Worm (Caenorhabditis elegans): Measurements from ENCODE around the gene tsp-17.

tsp-17 gene

ce11 chrX:3650100-3650809 is 30.7 kb upstream of the tsp-17 start, which contains the start of the genes sax-1 and R11G1.2 (continued):
- TF ChIP-seq ceh-83 (GFP tag; optimal IDR thresholded peaks at IDR 0.05) (no peak), bed-3 (GFP tag; optimal IDR thresholded peaks at IDR 0.05) (no peak), hlh-1 (tag; optimal IDR thresholded peaks at IDR 0.05) (no peak), elt-1 (tag; optimal IDR thresholded peaks at IDR 0.05; ENCODE audit: borderline replicate concordance, insufficient read depth) (no peak), nhr-237 (tag; optimal IDR thresholded peaks at IDR 0.05) (no peak), lin-13 (tag; optimal IDR thresholded peaks at IDR 0.05) (peak; percentile 73), nhr-28 (tag; optimal IDR thresholded peaks at IDR 0.05) (no peak), blmp-1 (tag; optimal IDR thresholded peaks at IDR 0.05) (no peak), unc-62 (GFP tag; optimal IDR thresholded peaks at IDR 0.05) (no peak)

DNA sequence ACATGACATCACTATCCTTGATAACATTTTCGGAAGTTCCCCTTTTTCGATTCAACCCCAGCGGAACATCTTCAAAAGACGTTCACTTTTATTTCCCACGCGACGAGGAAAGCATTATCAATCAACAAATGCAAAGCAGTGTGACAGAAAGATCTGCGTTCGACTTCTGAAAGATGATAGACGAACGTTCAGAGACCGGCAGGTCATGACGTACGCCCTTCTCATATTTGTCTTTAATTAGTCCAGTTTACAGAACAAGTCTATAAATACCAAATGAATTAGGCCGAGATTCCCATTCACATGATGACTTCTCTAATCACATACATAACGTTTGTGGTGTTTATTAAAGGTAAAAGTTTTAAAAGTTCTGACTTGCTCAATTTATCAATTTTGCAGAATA is 26.3 kb upstream of the tsp-17 start, which contains the start of gene R11G1.11:
R11G1.11 (plus strand) TSS at position 301 of the 400 bp plus-strand sequence.
- TF ChIP-seq elt-3 (tag; optimal IDR thresholded peaks at IDR 0.05) (peak; percentile 0), mep-1 (tag; optimal IDR thresholded peaks at IDR 0.05) (no peak), ces-1 (GFP tag; optimal IDR thresholded peaks at IDR 0.05) (no peak), ham-2 (GFP tag; optimal IDR thresholded peaks at IDR 0.05) (no peak)

DNA sequence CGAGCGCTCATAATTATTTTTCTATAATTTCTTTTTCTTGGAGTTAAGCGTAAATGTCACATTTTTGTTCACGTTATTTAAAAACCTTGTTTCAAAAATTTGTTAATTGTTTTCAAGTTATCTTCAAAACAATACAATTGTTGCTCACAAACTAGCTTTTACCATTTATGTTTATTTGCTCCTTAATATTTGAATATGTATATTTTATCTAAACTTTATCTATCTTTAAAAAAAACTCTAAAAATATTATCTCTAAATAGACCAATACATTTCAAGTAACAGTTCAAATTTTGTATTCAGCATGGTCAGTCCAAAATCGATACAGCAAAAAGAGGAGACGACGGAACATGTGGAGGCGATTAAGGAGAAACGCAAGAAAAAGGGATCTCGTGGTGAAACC is 25.0 kb upstream of the tsp-17 start, which contains the start of gene R11G1.7:
R11G1.7 (plus strand) TSS at position 301 of the 400 bp plus-strand sequence.
- TF ChIP-seq mab-5 (tag; optimal IDR thresholded peaks at IDR 0.05) (no peak), ceh-83 (GFP tag; optimal IDR thresholded peaks at IDR 0.05) (no peak), unc-62 (GFP tag; optimal IDR thresholded peaks at IDR 0.05) (no peak), ham-2 (GFP tag; optimal IDR thresholded peaks at IDR 0.05) (no peak), elt-3 (tag; optimal IDR thresholded peaks at IDR 0.05) (no peak), flh-1 (GFP tag; optimal IDR thresholded peaks at IDR 0.05) (no peak), mls-2 (tag; optimal IDR thresholded peaks at IDR 0.05) (no peak), blmp-1 (tag; optimal IDR thresholded peaks at IDR 0.05) (no peak), cnd-1 (tag; optimal IDR thresholded peaks at IDR 0.05) (no peak), hlh-1 (tag; optimal IDR thresholded peaks at IDR 0.05) (no peak), lsy-2 (tag; optimal IDR thresholded peaks at IDR 0.05) (no peak), pha-4 (tag; optimal IDR thresholded peaks at IDR 0.05) (no peak), M03D4.4 (tag; optimal IDR thresholded peaks at IDR 0.05) (no peak), nhr-76 (tag; optimal IDR thresholded peaks at IDR 0.05) (no peak), sem-2 (GFP tag; optimal IDR thresholded peaks at IDR 0.05) (no peak), elt-1 (tag; optimal IDR thresholded peaks at IDR 0.05; ENCODE audit: borderline replicate concordance, insufficient read depth) (no peak), lin-13 (tag; optimal IDR thresholded peaks at IDR 0.05) (no peak), sptf-1 (tag; optimal IDR thresholded peaks at IDR 0.05) (no peak), nhr-28 (tag; optimal IDR thresholded peaks at IDR 0.05) (no peak), ceh-43 (GFP tag; optimal IDR thresholded peaks at IDR 0.05) (no peak)

DNA sequence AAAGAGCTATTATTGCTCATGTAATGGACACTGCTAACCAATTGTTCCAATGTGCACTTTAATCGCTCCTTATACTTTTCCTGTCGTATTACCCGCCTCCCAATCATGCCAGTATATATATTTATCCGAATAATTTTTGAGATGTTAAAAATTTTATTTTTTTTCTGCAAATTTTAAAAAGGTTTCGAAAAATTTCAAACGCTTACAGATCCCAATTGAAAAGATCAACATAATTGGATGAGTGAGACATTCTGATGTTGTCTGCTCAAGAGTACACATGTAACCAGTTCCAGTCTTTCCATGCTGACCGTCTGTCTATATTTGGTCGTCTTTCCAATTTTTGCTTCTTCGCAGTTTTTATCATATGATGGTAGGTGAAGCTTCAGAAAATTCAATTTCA is 21.8 kb upstream of the tsp-17 start, which contains the start of gene R11G1.1:
R11G1.1 (plus strand) TSS at position 301 of the 400 bp plus-strand sequence.
- TF ChIP-seq unc-62 (GFP tag; optimal IDR thresholded peaks at IDR 0.05): no peak
- no peak for TF ChIP-seq ceh-43 (GFP tag; optimal IDR thresholded peaks at IDR 0.05)
- no peak for TF ChIP-seq M03D4.4 (tag; optimal IDR thresholded peaks at IDR 0.05)
- no peak for TF ChIP-seq nhr-237 (tag; optimal IDR thresholded peaks at IDR 0.05)
- TF ChIP-seq hlh-1 (tag; optimal IDR thresholded peaks at IDR 0.05): no peak
- TF ChIP-seq cnd-1 (tag; optimal IDR thresholded peaks at IDR 0.05): no peak
- TF ChIP-seq pha-4 (tag; optimal IDR thresholded peaks at IDR 0.05): no peak
- TF ChIP-seq ztf-11 (tag; optimal IDR thresholded peaks at IDR 0.05): no peak
- TF ChIP-seq nhr-12 (tag; optimal IDR thresholded peaks at IDR 0.05): no peak
- TF ChIP-seq ceh-83 (GFP tag; optimal IDR thresholded peaks at IDR 0.05): no peak
- no peak for TF ChIP-seq mls-2 (tag; optimal IDR thresholded peaks at IDR 0.05)
- no peak for TF ChIP-seq unc-39 (tag; optimal IDR thresholded peaks at IDR 0.05)
- TF ChIP-seq nhr-76 (tag; optimal IDR thresholded peaks at IDR 0.05): no peak
- TF ChIP-seq nhr-28 (tag; optimal IDR thresholded peaks at IDR 0.05): no peak
- TF ChIP-seq mab-5 (tag; optimal IDR thresholded peaks at IDR 0.05): no peak

ce11 chrX:3668842-3669241 is 12.1 kb upstream of the tsp-17 start, which contains the start of gene snet-1:
Gene snet-1 (minus strand): TSS chrX:3668942.
- no peak for TF ChIP-seq nhr-237 (tag; optimal IDR thresholded peaks at IDR 0.05)
- TF ChIP-seq blmp-1 (tag; optimal IDR thresholded peaks at IDR 0.05): no peak
- TF ChIP-seq hlh-1 (tag; optimal IDR thresholded peaks at IDR 0.05): no peak
- TF ChIP-seq sptf-1 (tag; optimal IDR thresholded peaks at IDR 0.05): no peak
- TF ChIP-seq lin-13 (tag; optimal IDR thresholded peaks at IDR 0.05): no peak
- TF ChIP-seq sem-2 (GFP tag; optimal IDR thresholded peaks at IDR 0.05): no peak
- TF ChIP-seq snpc-4 (tag; optimal IDR thresholded peaks at IDR 0.05): no peak
- no peak for TF ChIP-seq drap-1 (GFP tag; optimal IDR thresholded peaks at IDR 0.05)
- TF ChIP-seq ztf-11 (tag; optimal IDR thresholded peaks at IDR 0.05): no peak
- TF ChIP-seq ceh-39 (tag; optimal IDR thresholded peaks at IDR 0.05): no peak
- TF ChIP-seq ceh-83 (GFP tag; optimal IDR thresholded peaks at IDR 0.05): no peak
- TF ChIP-seq bed-3 (GFP tag; optimal IDR thresholded peaks at IDR 0.05): no peak
- TF ChIP-seq nhr-12 (tag; optimal IDR thresholded peaks at IDR 0.05): no peak
- no peak for TF ChIP-seq mep-1 (tag; optimal IDR thresholded peaks at IDR 0.05)
- TF ChIP-seq mls-2 (tag; optimal IDR thresholded peaks at IDR 0.05): no peak
- no peak for TF ChIP-seq nhr-28 (tag; optimal IDR thresholded peaks at IDR 0.05)
- TF ChIP-seq tbx-8 (GFP tag; optimal IDR thresholded peaks at IDR 0.05): no peak
- TF ChIP-seq ham-2 (GFP tag; optimal IDR thresholded peaks at IDR 0.05): no peak

Data from whole organism, mixed stage, embryonic.